Fruit fly (Drosophila melanogaster): ENCODE results near the gene CG5800.

The CG5800 gene

DNA sequence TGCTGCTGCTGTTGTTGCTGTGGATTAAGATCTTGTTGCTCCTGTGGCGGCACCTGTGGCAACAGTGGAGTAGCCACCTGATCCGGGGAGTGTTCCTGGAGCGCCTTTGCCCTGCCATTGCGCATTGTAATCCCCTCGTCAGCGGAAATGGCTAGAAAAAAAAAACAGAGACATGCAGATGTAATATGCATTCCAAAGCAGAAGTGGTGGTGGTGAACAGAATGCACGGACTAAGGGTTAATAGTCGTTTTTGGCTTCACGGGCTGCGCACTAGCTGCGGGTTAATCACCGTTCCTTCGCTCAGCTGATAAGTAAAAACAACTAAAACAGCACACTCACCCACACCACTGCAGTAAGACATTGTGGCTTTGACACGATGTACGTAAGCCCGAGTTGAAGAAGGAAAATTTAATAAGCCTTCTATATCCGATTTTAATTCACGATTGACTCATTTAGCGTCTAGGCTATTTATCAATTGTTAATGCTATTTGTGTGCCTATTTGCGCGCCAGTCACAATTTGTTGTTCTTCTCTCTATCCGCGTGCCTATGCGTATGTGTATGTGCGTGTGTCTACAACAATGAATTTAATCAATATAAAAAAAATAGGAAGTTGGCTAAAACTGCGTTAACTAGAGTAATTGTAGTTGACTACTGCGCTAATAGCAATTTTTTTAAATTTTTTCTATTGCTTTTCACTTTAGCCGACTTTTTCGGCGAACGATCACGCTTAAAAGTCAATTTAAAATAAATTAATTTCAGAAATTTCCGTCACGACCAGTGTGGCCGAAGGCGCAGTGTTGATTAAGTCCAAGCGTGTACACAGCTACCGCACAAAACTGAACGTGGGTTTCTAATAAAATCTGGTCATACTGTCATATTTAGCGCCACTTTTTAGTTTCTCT lies 8.7 kb upstream of the CG5800 start, which contains the start of gene stas (continued):
- TF ChIP-seq gcm2 (GFP tag; optimal IDR thresholded peaks at IDR 0.05) (no peak), CG11247 (GFP tag; IDR thresholded peaks at IDR 0.05) (no peak), Dip2 (GFP tag; IDR thresholded peaks at IDR 0.05) (no peak), insv (GFP tag; optimal IDR thresholded peaks at IDR 0.05) (no peak), CG31441 (GFP tag; IDR thresholded peaks at IDR 0.05) (peak; percentile 40; the same call in 1 of the 2 replicates), ranshi (GFP tag; IDR thresholded peaks at IDR 0.05) (no peak), CG1603 (tag; optimal IDR thresholded peaks at IDR 0.05) (peak; percentile 31), CG7271 (tag; optimal IDR thresholded peaks at IDR 0.05) (no peak), sna (GFP tag; IDR thresholded peaks at IDR 0.05; ENCODE audit: partially characterized antibody) (no peak), CG18619 (GFP tag; optimal IDR thresholded peaks at IDR 0.05) (no peak), CG18262 (tag; optimal IDR thresholded peaks at IDR 0.05) (peak; percentile 4), MESR4 (GFP tag; optimal IDR thresholded peaks at IDR 0.05) (peak; percentile 81), CG7556 (GFP tag; optimal IDR thresholded peaks at IDR 0.05) (no peak), CG32532 (GFP tag; IDR thresholded peaks at IDR 0.05) (peak; percentile 18; the same call in 1 of the 2 replicates), Atf6 (GFP tag; IDR thresholded peaks at IDR 0.05) (no peak), trh (GFP tag; optimal IDR thresholded peaks at IDR 0.05) (no peak), usp (GFP tag; optimal IDR thresholded peaks at IDR 0.05) (no peak), CG3726 (GFP tag; IDR thresholded peaks at IDR 0.05) (no peak), Vsx1 (GFP tag; optimal IDR thresholded peaks at IDR 0.05) (peak; percentile 9), CoRest (tag; optimal IDR thresholded peaks at IDR 0.05) (peak; percentile 9), CG8944 (GFP tag; optimal IDR thresholded peaks at IDR 0.05) (no peak), nom (GFP tag; optimal IDR thresholded peaks at IDR 0.05) (peak; percentile 37), CG8478 (optimal IDR thresholded peaks at IDR 0.05) (no peak), CG17361 (GFP tag; IDR thresholded peaks at IDR 0.05) (0 out of 3 replicates have a peak, but pooled peaks have one; percentile 10), Hey (tag; optimal IDR thresholded peaks at IDR 0.05) (no peak), mirr (GFP tag; optimal IDR thresholded peaks at IDR 0.05) (no peak), CG34422 (GFP tag; IDR thresholded peaks at IDR 0.05) (peak; percentile 42; the same call in 1 of the 3 replicates), dpn (GFP tag; optimal IDR thresholded peaks at IDR 0.05) (no peak), chinmo (GFP tag; IDR thresholded peaks at IDR 0.05; ENCODE audit: partially characterized antibody) (no peak), CG7963 (GFP tag; IDR thresholded peaks at IDR 0.05; ENCODE audit: partially characterized antibody) (no peak), CG12155 (GFP tag; optimal IDR thresholded peaks at IDR 0.05) (no peak), Opbp (GFP tag; IDR thresholded peaks at IDR 0.05; ENCODE audit: partially characterized antibody) (0 out of 3 replicates have a peak, but pooled peaks have one; percentile 25), Abd-B (GFP tag; optimal IDR thresholded peaks at IDR 0.05) (no peak), MBD-R2 (GFP tag; IDR thresholded peaks at IDR 0.05) (peak; percentile 41), CG12744 (GFP tag; optimal IDR thresholded peaks at IDR 0.05) (no peak), CG6765 (GFP tag; optimal IDR thresholded peaks at IDR 0.05) (peak; percentile 57), amos (GFP tag; IDR thresholded peaks at IDR 0.05; ENCODE audit: partially characterized antibody) (0 out of 2 replicates have a peak, but pooled peaks have one; percentile 23), nerfin-2 (GFP tag; IDR thresholded peaks at IDR 0.05; ENCODE audit: partially characterized antibody) (no peak), YL-1 (GFP tag; optimal IDR thresholded peaks at IDR 0.05) (peak; percentile 81), MTF-1 (GFP tag; optimal IDR thresholded peaks at IDR 0.05; ENCODE audit: borderline replicate concordance) (no peak), CG9797 (GFP tag; optimal IDR thresholded peaks at IDR 0.05) (peak; percentile 83), CG13296 (GFP tag; optimal IDR thresholded peaks at IDR 0.05) (peak; percentile 36), CG12391 (tag; optimal IDR thresholded peaks at IDR 0.05) (peak; percentile 27), CTCF (GFP tag; optimal IDR thresholded peaks at IDR 0.05) (peak; percentile 56), row (GFP tag; IDR thresholded peaks at IDR 0.05) (peak; percentile 40; the same call in 2 of the 3 replicates), Elba2 (GFP tag; optimal IDR thresholded peaks at IDR 0.05) (no peak), yki (optimal IDR thresholded peaks at IDR 0.05) (no peak), Max (GFP tag; optimal IDR thresholded peaks at IDR 0.05) (peak; percentile 47), CG1024 (GFP tag; IDR thresholded peaks at IDR 0.05) (no peak)
